Worm (Caenorhabditis elegans) whole organism, young adult: ENCODE data around the gene K09D9.1.

Experiments used
- C17E4.6 ChIP-seq: fragments of 200-800 bp; sonication (Bioruptor generic); IDR thresholded peaks from 2 replicates; pipeline ENCODE4 v1.3.6; 2022; ENCODE audit warnings: missing genetic modification reagents, missing genetic modification characterization, missing compliant biosample characterization
- F22D6.2 ChIP-seq: sonication (generic microtip); optimal IDR thresholded peaks from 2 replicates; lab custom pipeline; 2016; ENCODE audit warnings: mild to moderate bottlenecking, missing genetic modification characterization, missing compliant biosample characterization
- F37B4.10 ChIP-seq: fragments of 200-800 bp; sonication (Bioruptor generic); IDR thresholded peaks from 2 replicates; pipeline ENCODE4 v1.3.6; 2022; ENCODE audit warnings: missing genetic modification characterization, missing compliant biosample characterization
- F49E8.2 ChIP-seq: sonication (generic microtip); optimal IDR thresholded peaks from 3 replicates; lab custom pipeline; 2017; ENCODE audit warnings: missing genetic modification characterization, mild to moderate bottlenecking, missing compliant biosample characterization, antibody characterized with exemption, moderate library complexity; ENCODE audit not compliant: insufficient read depth
- F52B5.7 ChIP-seq: sonication (generic microtip); optimal IDR thresholded peaks from 2 replicates; lab custom pipeline; 2016; ENCODE audit warnings: mild to moderate bottlenecking, missing genetic modification characterization, missing compliant biosample characterization
- K12H6.12 ChIP-seq: fragments of 200-800 bp; sonication (Bioruptor generic); optimal IDR thresholded peaks from 2 replicates; lab custom pipeline; 2018; ENCODE audit warnings: mild to moderate bottlenecking, missing genetic modification characterization, missing compliant biosample characterization
- T07F8.4 ChIP-seq: sonication (generic microtip); optimal IDR thresholded peaks from 2 replicates; lab custom pipeline; 2016; ENCODE audit warnings: mild to moderate bottlenecking, missing genetic modification characterization, moderate library complexity, missing compliant biosample characterization
- T26A5.8 ChIP-seq: sonication (generic microtip); optimal IDR thresholded peaks from 2 replicates; lab custom pipeline; 2016; ENCODE audit warnings: missing genetic modification characterization, missing compliant biosample characterization
- Y53F4B.3 ChIP-seq: fragments of 200-800 bp; sonication (Bioruptor generic); IDR thresholded peaks from 2 replicates; pipeline ENCODE4 v1.3.6; 2022; ENCODE audit warnings: missing genetic modification reagents, missing genetic modification characterization, missing compliant biosample characterization
- Y79H2A.3 ChIP-seq: fragments of 200-800 bp; sonication (Bioruptor generic); conservative IDR thresholded peaks from 2 replicates; pipeline ENCODE4 v1.3.6; 2022; ENCODE audit warnings: missing genetic modification reagents, missing genetic modification characterization, missing compliant biosample characterization
- ZK185.1 ChIP-seq: sonication (generic microtip); optimal IDR thresholded peaks from 2 replicates; lab custom pipeline; 2016; ENCODE audit warnings: mild to moderate bottlenecking, missing genetic modification characterization, missing compliant biosample characterization; ENCODE audit not compliant: poor library complexity, severe bottlenecking
- aptf-2 ChIP-seq: fragments of 200-800 bp; sonication (Bioruptor generic); conservative IDR thresholded peaks from 2 replicates; pipeline ENCODE4 v1.3.6; 2022; ENCODE audit warnings: missing genetic modification reagents, missing genetic modification characterization, missing compliant biosample characterization
- aptf-3 ChIP-seq: fragments of 200-800 bp; sonication (Bioruptor generic); IDR thresholded peaks from 2 replicates; pipeline ENCODE4 v1.3.6; 2022; ENCODE audit warnings: missing genetic modification characterization, missing compliant biosample characterization
- cebp-1 ChIP-seq, 2 experiments: fragments of 200-800 bp in 1 of 2; sonication (Bioruptor generic) in 1 of 2; sonication (generic microtip) in 1 of 2; IDR thresholded peaks in 1 of 2; optimal IDR thresholded peaks in 1 of 2; 2 replicates each; pipeline versions ENCODE4 v1.3.6 to Lab custom; 2017 to 2022; ENCODE audit warnings: missing compliant biosample characterization in 2 of 2, missing genetic modification characterization in 2 of 2, mild to moderate bottlenecking in 1 of 2, missing genetic modification reagents in 1 of 2, moderate library complexity in 1 of 2
- ceh-100 ChIP-seq: fragments of 200-800 bp; sonication (Bioruptor generic); IDR thresholded peaks from 2 replicates; pipeline ENCODE4 v1.3.6; 2022; ENCODE audit warnings: missing genetic modification reagents, missing genetic modification characterization, missing compliant biosample characterization
- ceh-91 ChIP-seq: fragments of 200-800 bp; sonication (Bioruptor generic); IDR thresholded peaks from 2 replicates; pipeline ENCODE4 v1.3.6; 2022; ENCODE audit warnings: missing genetic modification reagents, missing genetic modification characterization, missing compliant biosample characterization
- efl-1 ChIP-seq: fragments of 150-350 bp; optimal IDR thresholded peaks from 2 replicates; lab custom pipeline; 2014; ENCODE audit warnings: missing biosample characterization, missing genetic modification reagents, missing genetic modification characterization
- egl-44 ChIP-seq: fragments of 200-800 bp; sonication (Bioruptor generic); IDR thresholded peaks from 2 replicates; pipeline ENCODE4 v1.3.6; 2022; ENCODE audit warnings: missing genetic modification reagents, missing genetic modification characterization, missing compliant biosample characterization
- gei-17 ChIP-seq: fragments of 200-800 bp; sonication (Bioruptor generic); optimal IDR thresholded peaks from 2 replicates; lab custom pipeline; 2018; ENCODE audit warnings: mild to moderate bottlenecking, missing genetic modification characterization, missing compliant biosample characterization
- him-1 ChIP-seq: sonication (generic microtip); optimal IDR thresholded peaks from 2 replicates; lab custom pipeline; 2016; ENCODE audit warnings: missing genotype, missing genetic modification reagents, missing genetic modification characterization, missing compliant biosample characterization
- hmg-20 ChIP-seq: fragments of 200-800 bp; sonication (Bioruptor generic); IDR thresholded peaks from 2 replicates; pipeline ENCODE4 v1.3.6; 2022; ENCODE audit warnings: missing genetic modification reagents, missing genetic modification characterization, missing compliant biosample characterization
- let-526 ChIP-seq: fragments of 200-800 bp; sonication (Bioruptor generic); IDR thresholded peaks from 2 replicates; pipeline ENCODE4 v1.3.6; 2022; ENCODE audit warnings: missing genetic modification reagents, missing genetic modification characterization, missing compliant biosample characterization
- let-607 ChIP-seq, 2 experiments: fragments of 200-800 bp in 1 of 2; sonication (Bioruptor generic) in 1 of 2; sonication (generic microtip) in 1 of 2; optimal IDR thresholded peaks; 2 replicates each; lab custom pipeline; 2016 to 2018; ENCODE audit warnings: mild to moderate bottlenecking in 2 of 2, missing compliant biosample characterization in 2 of 2, missing genetic modification characterization in 2 of 2, moderate library complexity in 2 of 2, missing genotype in 1 of 2
- lin-40 ChIP-seq: sonication (generic microtip); optimal IDR thresholded peaks from 2 replicates; lab custom pipeline; 2016; ENCODE audit warnings: missing genetic modification characterization, mild to moderate bottlenecking, missing compliant biosample characterization, missing genotype, missing genetic modification reagents
- madf-3 ChIP-seq: fragments of 200-800 bp; sonication (Bioruptor generic); IDR thresholded peaks from 2 replicates; pipeline ENCODE4 v1.3.6; 2022; ENCODE audit warnings: missing genetic modification reagents, missing genetic modification characterization, missing compliant biosample characterization
- nfya-2 ChIP-seq: fragments of 200-800 bp; sonication (Bioruptor generic); IDR thresholded peaks from 2 replicates; pipeline ENCODE4 v1.3.6; 2022; ENCODE audit warnings: missing genetic modification reagents, missing genetic modification characterization, missing compliant biosample characterization
- nfyb-1 ChIP-seq: fragments of 200-800 bp; sonication (Bioruptor generic); IDR thresholded peaks from 2 replicates; pipeline ENCODE4 v1.3.6; 2022; ENCODE audit warnings: missing genetic modification reagents, missing genetic modification characterization, missing compliant biosample characterization
- pha-4 ChIP-seq: fragments of 150-350 bp; sonication (generic microtip); optimal IDR thresholded peaks from 2 replicates; lab custom pipeline; 2014; ENCODE audit warnings: missing biosample characterization, missing genetic modification reagents, missing genetic modification characterization
- rcor-1 ChIP-seq: fragments of 200-800 bp; sonication (Bioruptor generic); IDR thresholded peaks from 2 replicates; pipeline ENCODE4 v1.3.6; 2022; ENCODE audit warnings: missing genetic modification reagents, missing genetic modification characterization, missing compliant biosample characterization
- snpc-1.1 ChIP-seq: sonication (generic microtip); optimal IDR thresholded peaks from 2 replicates; lab custom pipeline; 2017; ENCODE audit warnings: missing genetic modification characterization, mild to moderate bottlenecking, missing compliant biosample characterization, antibody characterized with exemption, moderate library complexity, missing genotype, missing genetic modification reagents; ENCODE audit not compliant: insufficient read depth
- snpc-1.3 ChIP-seq: sonication (generic microtip); optimal IDR thresholded peaks from 2 replicates; lab custom pipeline; 2017; ENCODE audit warnings: missing genetic modification characterization, mild to moderate bottlenecking, missing compliant biosample characterization, antibody characterized with exemption, moderate library complexity, missing genotype, missing genetic modification reagents; ENCODE audit not compliant: insufficient read depth
- sptf-2 ChIP-seq: fragments of 200-800 bp; sonication (Bioruptor generic); optimal IDR thresholded peaks from 2 replicates; lab custom pipeline; 2018; ENCODE audit warnings: mild to moderate bottlenecking, missing genetic modification characterization, missing compliant biosample characterization
- unc-62 ChIP-seq: fragments of 150-350 bp; optimal IDR thresholded peaks from 2 replicates; lab custom pipeline; 2014; ENCODE audit warnings: missing biosample characterization, missing genetic modification reagents, missing genetic modification characterization
- ztf-25 ChIP-seq: fragments of 200-800 bp; sonication (Bioruptor generic); IDR thresholded peaks from 2 replicates; pipeline ENCODE4 v1.3.6; 2022; ENCODE audit warnings: missing genetic modification reagents, missing genetic modification characterization, missing compliant biosample characterization
- ztf-28 ChIP-seq: fragments of 200-800 bp; sonication (Bioruptor generic); IDR thresholded peaks from 2 replicates; pipeline ENCODE4 v1.3.6; 2022; ENCODE audit warnings: missing genetic modification reagents, missing genetic modification characterization, missing compliant biosample characterization
- ztf-3 ChIP-seq: fragments of 200-800 bp; sonication (Bioruptor generic); optimal IDR thresholded peaks from 2 replicates; lab custom pipeline; 2018; ENCODE audit warnings: mild to moderate bottlenecking, missing genetic modification characterization, missing compliant biosample characterization

The K09D9.1 gene

DNA sequence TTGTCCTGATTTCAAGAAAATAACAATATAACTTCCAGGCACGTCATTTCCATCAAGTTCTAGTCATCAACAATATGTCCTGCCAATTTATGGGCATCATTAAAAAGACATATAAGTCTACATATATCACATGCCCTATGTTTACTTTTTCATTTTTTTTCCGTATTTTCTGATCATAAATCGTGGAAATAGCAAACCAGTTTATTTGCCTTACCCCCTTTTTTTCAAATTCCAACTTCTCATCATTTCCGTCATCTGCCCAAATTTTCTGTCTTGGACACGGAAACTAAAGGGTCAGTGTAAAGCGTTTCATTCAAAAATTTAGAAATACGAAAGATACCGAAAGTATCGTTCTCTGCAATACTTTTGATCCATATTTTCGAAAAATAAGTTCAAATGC lies 32.5 kb upstream of the K09D9.1 start:
- no peak for TF ChIP-seq T07F8.4 (tag; lab: Kevin White, UChicago)
- TF ChIP-seq gei-17 (GFP tag; lab: Kevin White, UChicago): no peak
- no peak for TF ChIP-seq F37B4.10
- TF ChIP-seq madf-3 (GFP tag; lab: Robert Waterston, UW): no peak
- TF ChIP-seq aptf-2 (GFP tag; lab: Robert Waterston, UW): no peak
- no peak for TF ChIP-seq snpc-1.1 (tag; lab: Kevin White, UChicago)
- TF ChIP-seq him-1 (tag; lab: Kevin White, UChicago): no peak
- TF ChIP-seq Y53F4B.3: no peak
- TF ChIP-seq, all 124 proteins: peak for 0

ce11 chrV:3994048-3994447 lies 30.8 kb upstream of the K09D9.1 start, which contains the start of gene K09D9.9:
TSS of gene K09D9.9 (minus strand) at chrV:3994148.
- no peak for TF ChIP-seq K12H6.12 (tag; lab: Kevin White, UChicago)
- TF ChIP-seq Y79H2A.3: no peak
- TF ChIP-seq ztf-25 (GFP tag; lab: Robert Waterston, UW): no peak
- TF ChIP-seq T26A5.8 (tag; lab: Kevin White, UChicago): no peak
- no peak for TF ChIP-seq pha-4 (tag; lab: Kevin White, UChicago)
- no peak for TF ChIP-seq F52B5.7 (tag; lab: Kevin White, UChicago)
- no peak for TF ChIP-seq egl-44 (GFP tag; lab: Robert Waterston, UW)
- no peak for TF ChIP-seq C17E4.6
- TF ChIP-seq ceh-100 (GFP tag; lab: Robert Waterston, UW): no peak
- TF ChIP-seq ZK185.1 (tag; lab: Kevin White, UChicago): no peak
- TF ChIP-seq snpc-1.1 (tag; lab: Kevin White, UChicago): no peak
- no peak for TF ChIP-seq cebp-1 (GFP tag; IDR thresholded peaks at IDR 0.05; lab: Robert Waterston, UW)
- no peak for TF ChIP-seq cebp-1 (tag; optimal IDR thresholded peaks at IDR 0.05; lab: Kevin White, UChicago)
- TF ChIP-seq F49E8.2 (tag; lab: Kevin White, UChicago): no peak
- no peak for TF ChIP-seq lin-40

DNA sequence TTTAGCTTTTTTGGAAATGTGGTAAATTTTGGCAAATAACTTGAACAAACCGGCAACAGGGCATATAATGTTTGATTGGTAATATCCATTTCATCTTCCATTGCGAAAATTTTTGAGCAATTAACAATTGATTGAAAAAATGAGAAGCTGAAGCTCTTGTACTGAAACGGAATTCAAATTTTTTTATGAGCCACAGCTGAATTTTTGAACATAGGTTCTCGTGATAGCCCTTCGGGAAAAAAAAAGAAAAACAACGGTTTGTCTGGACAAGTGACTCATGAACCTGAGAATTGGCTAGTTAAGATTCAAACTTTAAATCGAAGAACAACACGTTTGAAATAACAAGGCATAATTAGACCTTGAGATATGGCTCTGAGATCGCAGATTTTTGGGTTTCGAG lies 29.0 kb upstream of the K09D9.1 start, which contains the start of gene srx-62:
srx-62 (minus strand) TSS at position 101 of the 400 bp plus-strand sequence.
- no peak for TF ChIP-seq ztf-28
- no peak for TF ChIP-seq efl-1 (GFP tag; lab: Kevin White, UChicago)
- no peak for TF ChIP-seq sptf-2 (GFP tag; lab: Kevin White, UChicago)
- no peak for TF ChIP-seq let-607 (tag; optimal IDR thresholded peaks at IDR 0.05; lab: Kevin White, UChicago)
- TF ChIP-seq gei-17 (GFP tag; lab: Kevin White, UChicago): no peak
- no peak for TF ChIP-seq let-526 (GFP tag; lab: Robert Waterston, UW)
- TF ChIP-seq snpc-1.3 (tag; lab: Kevin White, UChicago): no peak
- no peak for TF ChIP-seq him-1 (tag; lab: Kevin White, UChicago)
- TF ChIP-seq rcor-1 (GFP tag; lab: Robert Waterston, UW): no peak
- no peak for TF ChIP-seq aptf-3 (GFP tag; lab: Robert Waterston, UW)
- no peak for TF ChIP-seq nfya-2 (GFP tag; lab: Robert Waterston, UW)
- TF ChIP-seq lin-40: no peak
- TF ChIP-seq nfyb-1 (GFP tag; lab: Robert Waterston, UW): no peak
- no peak for TF ChIP-seq ztf-3 (GFP tag; lab: Kevin White, UChicago)
- TF ChIP-seq F22D6.2 (tag; lab: Kevin White, UChicago): no peak
- no peak for TF ChIP-seq ZK185.1 (tag; lab: Kevin White, UChicago)
- TF ChIP-seq hmg-20 (GFP tag; lab: Robert Waterston, UW): no peak
- no peak for TF ChIP-seq unc-62 (GFP tag; lab: Kevin White, UChicago)
- no peak for TF ChIP-seq ceh-91 (GFP tag; lab: Robert Waterston, UW)
